Fruit fly (Drosophila melanogaster): ENCODE data around the gene CG9135.
A peak's percentile ranks its signal among the peaks of the same experiment; 100 is the strongest.

The CG9135 gene

DNA sequence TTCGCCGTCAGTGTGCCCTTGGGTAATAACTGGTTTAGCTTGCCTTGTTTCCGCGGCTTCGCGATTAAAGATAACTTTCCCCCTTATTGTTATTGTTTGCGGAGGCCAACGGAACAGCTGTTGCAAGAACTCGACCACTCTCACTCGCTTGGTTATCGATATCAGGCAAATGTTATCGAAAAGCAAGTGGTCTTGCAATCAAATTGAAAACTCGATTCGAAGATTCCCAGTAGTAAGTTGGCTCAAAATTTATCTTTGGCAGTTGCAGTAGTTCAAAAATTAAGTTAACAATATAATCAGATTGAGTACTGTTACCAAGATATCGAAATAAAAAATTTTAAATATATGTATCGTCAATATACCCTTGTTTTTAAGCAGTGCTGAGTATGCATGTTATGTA lies 15.2 kb downstream of the CG9135 start, which contains the start of the genes Fbw5 and CG9147 (continued):
- TF ChIP-seq odd (GFP tag; optimal IDR thresholded peaks at IDR 0.05) (peak; percentile 99), gfzf (GFP tag; optimal IDR thresholded peaks at IDR 0.05) (peak; percentile 45), CG6175 (GFP tag; IDR thresholded peaks at IDR 0.05) (peak; percentile 98), ash1 (GFP tag; optimal IDR thresholded peaks at IDR 0.05) (peak; percentile 97), lmd (GFP tag; IDR thresholded peaks at IDR 0.05) (peak; percentile 100), ERR (GFP tag; optimal IDR thresholded peaks at IDR 0.05) (peak; percentile 99), Lhr (GFP tag; optimal IDR thresholded peaks at IDR 0.05) (peak; percentile 98), CG17328 (GFP tag; IDR thresholded peaks at IDR 0.05) (peak; percentile 100), unpg (GFP tag; optimal IDR thresholded peaks at IDR 0.05) (peak; percentile 100), cato (GFP tag; optimal IDR thresholded peaks at IDR 0.05; ENCODE audit: borderline replicate concordance) (peak; percentile 99), CG11085 (GFP tag; IDR thresholded peaks at IDR 0.05) (peak; percentile 98), bab2 (GFP tag; optimal IDR thresholded peaks at IDR 0.05) (peak; percentile 100), Mrtf (GFP tag; IDR thresholded peaks at IDR 0.05) (peak; percentile 99), Lim3 (GFP tag; IDR thresholded peaks at IDR 0.05) (peak; percentile 98), CG7987 (GFP tag; optimal IDR thresholded peaks at IDR 0.05) (peak; percentile 98), D19A (tag; optimal IDR thresholded peaks at IDR 0.05) (peak; percentile 99), CG13123 (GFP tag; optimal IDR thresholded peaks at IDR 0.05) (peak; percentile 99), ranshi (GFP tag; IDR thresholded peaks at IDR 0.05) (peak; percentile 100), tup (GFP tag; optimal IDR thresholded peaks at IDR 0.05) (peak; percentile 99), Scr (GFP tag; IDR thresholded peaks at IDR 0.05; ENCODE audit: partially characterized antibody) (peak; percentile 51; the same call in 1 of the 2 replicates), CG15479 (GFP tag; optimal IDR thresholded peaks at IDR 0.05) (peak; percentile 80), CG8765 (GFP tag; IDR thresholded peaks at IDR 0.05) (peak; percentile 98), YL-1 (GFP tag; optimal IDR thresholded peaks at IDR 0.05) (peak; percentile 100), CG8281 (tag; optimal IDR thresholded peaks at IDR 0.05) (peak; percentile 94), CG10565 (GFP tag; optimal IDR thresholded peaks at IDR 0.05) (peak; percentile 99), otp (GFP tag; IDR thresholded peaks at IDR 0.05) (peak; percentile 100), pum (GFP tag; optimal IDR thresholded peaks at IDR 0.05) (peak; percentile 99), maf-S (GFP tag; optimal IDR thresholded peaks at IDR 0.05) (peak; percentile 99), lbe (GFP tag; optimal IDR thresholded peaks at IDR 0.05) (peak; percentile 99), Adf1 (GFP tag; IDR thresholded peaks at IDR 0.05) (peak; percentile 93), bsh (GFP tag; optimal IDR thresholded peaks at IDR 0.05) (peak; percentile 99 to 100), BEAF-32 (GFP tag; optimal IDR thresholded peaks at IDR 0.05) (peak; percentile 61), zen2 (GFP tag; IDR thresholded peaks at IDR 0.05; ENCODE audit: partially characterized antibody) (peak; percentile 65; the same call in 2 of the 3 replicates), sim (GFP tag; IDR thresholded peaks at IDR 0.05) (peak; percentile 99), Mad (GFP tag; optimal IDR thresholded peaks at IDR 0.05) (peak; percentile 99), Jarid2 (GFP tag; optimal IDR thresholded peaks at IDR 0.05) (peak; percentile 89), CG1603 (tag; optimal IDR thresholded peaks at IDR 0.05) (peak; percentile 99), CG10654 (GFP tag; optimal IDR thresholded peaks at IDR 0.05) (peak; percentile 99), lab (GFP tag; optimal IDR thresholded peaks at IDR 0.05) (peak; percentile 99), CG1832 (GFP tag; optimal IDR thresholded peaks at IDR 0.05) (no peak), CG6683 (GFP tag; optimal IDR thresholded peaks at IDR 0.05) (peak; percentile 96), klu (GFP tag; IDR thresholded peaks at IDR 0.05) (peak; percentile 99), zf30C (GFP tag; optimal IDR thresholded peaks at IDR 0.05) (no peak), Sin3A (optimal IDR thresholded peaks at IDR 0.05) (no peak), stwl (tag; optimal IDR thresholded peaks at IDR 0.05) (peak; percentile 88), Dip3 (GFP tag; optimal IDR thresholded peaks at IDR 0.05) (peak; percentile 99), az2 (GFP tag; optimal IDR thresholded peaks at IDR 0.05) (peak; percentile 100), CG10209 (GFP tag; optimal IDR thresholded peaks at IDR 0.05) (peak; percentile 100), jigr1 (GFP tag; IDR thresholded peaks at IDR 0.05) (peak; percentile 99), Sox100B (GFP tag; optimal IDR thresholded peaks at IDR 0.05) (peak; percentile 99)
